Worm (Caenorhabditis elegans): ENCODE measurements around the gene ndc-80.

- TF ChIP-seq elt-3 (tag; optimal IDR thresholded peaks at IDR 0.05) (no peak), lin-13 (GFP tag; optimal IDR thresholded peaks at IDR 0.05) (no peak), pqm-1 (tag; optimal IDR thresholded peaks at IDR 0.05) (no peak), blmp-1 (tag; optimal IDR thresholded peaks at IDR 0.05) (no peak), ceh-88 (GFP tag; IDR thresholded peaks at IDR 0.05) (no peak)
Measured at ce11 chrIV:10036966-10037365, 49.0 kb upstream of the ndc-80 start, which contains the start of gene F44D12.10.
